Worm (Caenorhabditis elegans) whole organism, L3 larva: Measurements from ENCODE around the gene pcp-4.

Experiments
- R02D3.7 ChIP-seq: fragments of 150-350 bp; optimal IDR thresholded peaks from 2 replicates; lab custom pipeline; 2014; ENCODE audit warnings: missing biosample characterization, missing genetic modification characterization
- aly-2 ChIP-seq: fragments of 150-350 bp; optimal IDR thresholded peaks from 2 replicates; lab custom pipeline; 2014; ENCODE audit warnings: missing biosample characterization, missing genetic modification characterization
- ama-1 ChIP-seq: fragments of 150-350 bp; optimal IDR thresholded peaks from 2 replicates; lab custom pipeline; 2018
- ceh-16 ChIP-seq: sonication (generic microtip); optimal IDR thresholded peaks from 2 replicates; lab custom pipeline; 2017; ENCODE audit warnings: missing biosample characterization, missing genetic modification characterization
- ceh-28 ChIP-seq: fragments of 150-350 bp; optimal IDR thresholded peaks from 2 replicates; lab custom pipeline; 2014; ENCODE audit warnings: missing biosample characterization, missing genetic modification reagents, missing genetic modification characterization
- ceh-82 ChIP-seq: fragments of 150-350 bp; optimal IDR thresholded peaks from 2 replicates; lab custom pipeline; 2014; ENCODE audit warnings: missing biosample characterization, missing genetic modification characterization
- daf-12 ChIP-seq: fragments of 150-350 bp; optimal IDR thresholded peaks from 2 replicates; lab custom pipeline; 2014; ENCODE audit warnings: missing biosample characterization, missing genetic modification reagents, missing genetic modification characterization
- elt-1 ChIP-seq: fragments of 150-350 bp; optimal IDR thresholded peaks from 2 replicates; lab custom pipeline; 2014; ENCODE audit warnings: missing biosample characterization, missing genetic modification characterization
- elt-2 ChIP-seq: sonication (generic microtip); optimal IDR thresholded peaks from 2 replicates; lab custom pipeline; 2016; ENCODE audit warnings: missing genetic modification reagents, mild to moderate bottlenecking, missing genetic modification characterization, missing compliant biosample characterization
- elt-3 ChIP-seq, 3 experiments: fragments of 150-350 bp in 1 of 3; sonication (generic microtip) in 2 of 3; optimal IDR thresholded peaks; 2 replicates in 2 of 3; 4 replicates in 1 of 3; lab custom pipeline; 2014 to 2017; ENCODE audit warnings: missing biosample characterization in 3 of 3, missing genetic modification characterization in 3 of 3
- fkh-10 ChIP-seq: sonication (generic microtip); optimal IDR thresholded peaks from 2 replicates; lab custom pipeline; 2017; ENCODE audit warnings: missing biosample characterization, missing genetic modification reagents, missing genetic modification characterization
- fkh-2 ChIP-seq: fragments of 150-350 bp; optimal IDR thresholded peaks from 2 replicates; lab custom pipeline; 2014; ENCODE audit warnings: missing biosample characterization, missing genetic modification reagents, missing genetic modification characterization
- fos-1 ChIP-seq: fragments of 150-350 bp; optimal IDR thresholded peaks from 2 replicates; lab custom pipeline; 2014; ENCODE audit warnings: missing biosample characterization, missing genetic modification characterization
- jun-1 ChIP-seq: fragments of 150-350 bp; optimal IDR thresholded peaks from 2 replicates; lab custom pipeline; 2014; ENCODE audit warnings: missing biosample characterization, missing genetic modification reagents, missing genetic modification characterization
- lin-15B ChIP-seq: fragments of 150-350 bp; optimal IDR thresholded peaks from 2 replicates; lab custom pipeline; 2014; ENCODE audit warnings: missing biosample characterization, missing genetic modification characterization
- lin-39 ChIP-seq: fragments of 150-350 bp; optimal IDR thresholded peaks from 2 replicates; lab custom pipeline; 2018; ENCODE audit warnings: missing biosample characterization, missing genetic modification reagents, missing genetic modification characterization
- lsy-12 ChIP-seq: sonication (generic microtip); optimal IDR thresholded peaks from 2 replicates; lab custom pipeline; 2016; ENCODE audit warnings: mild to moderate bottlenecking, missing genetic modification characterization, missing compliant biosample characterization
- mml-1 ChIP-seq: fragments of 150-350 bp; sonication (generic microtip); optimal IDR thresholded peaks from 3 replicates; lab custom pipeline; 2014; ENCODE audit warnings: missing biosample characterization, missing genetic modification characterization
- nfya-1 ChIP-seq: sonication (generic microtip); optimal IDR thresholded peaks from 2 replicates; lab custom pipeline; 2017; ENCODE audit warnings: missing genetic modification characterization, mild to moderate bottlenecking, missing compliant biosample characterization, antibody characterized with exemption, moderate library complexity; ENCODE audit not compliant: insufficient read depth
- nhr-11 ChIP-seq: fragments of 150-350 bp; optimal IDR thresholded peaks from 2 replicates; lab custom pipeline; 2014; ENCODE audit warnings: missing biosample characterization, missing genetic modification characterization
- nhr-12 ChIP-seq: fragments of 150-350 bp; optimal IDR thresholded peaks from 2 replicates; lab custom pipeline; 2014; ENCODE audit warnings: missing biosample characterization, missing genetic modification characterization
- nhr-23 ChIP-seq: fragments of 150-350 bp; optimal IDR thresholded peaks from 2 replicates; lab custom pipeline; 2014; ENCODE audit warnings: missing biosample characterization, missing genetic modification reagents, missing genetic modification characterization
- nhr-25 ChIP-seq: sonication (generic microtip); optimal IDR thresholded peaks from 2 replicates; lab custom pipeline; 2017; ENCODE audit warnings: missing biosample characterization, missing genetic modification characterization
- nhr-28 ChIP-seq: fragments of 150-350 bp; optimal IDR thresholded peaks from 2 replicates; lab custom pipeline; 2014; ENCODE audit warnings: missing biosample characterization, missing genetic modification characterization
- nhr-43 ChIP-seq: sonication (generic microtip); optimal IDR thresholded peaks from 2 replicates; lab custom pipeline; 2016; ENCODE audit warnings: mild to moderate bottlenecking, missing genetic modification characterization, missing compliant biosample characterization; ENCODE audit not compliant: poor library complexity, severe bottlenecking
- nhr-67 ChIP-seq: fragments of 150-350 bp; optimal IDR thresholded peaks from 2 replicates; lab custom pipeline; 2014; ENCODE audit warnings: missing biosample characterization, missing genetic modification characterization
- nhr-77 ChIP-seq: fragments of 150-350 bp; optimal IDR thresholded peaks from 2 replicates; lab custom pipeline; 2014; ENCODE audit warnings: missing biosample characterization, missing genetic modification characterization
- pqm-1 ChIP-seq: fragments of 150-350 bp; optimal IDR thresholded peaks from 2 replicates; lab custom pipeline; 2017; ENCODE audit warnings: missing biosample characterization, missing genetic modification characterization, inconsistent platforms
- snpc-4 ChIP-seq: fragments of 150-350 bp; optimal IDR thresholded peaks from 2 replicates; lab custom pipeline; 2014; ENCODE audit warnings: missing biosample characterization, missing genetic modification characterization
- tbx-2 ChIP-seq: sonication (generic microtip); optimal IDR thresholded peaks from 2 replicates; lab custom pipeline; 2016; ENCODE audit warnings: mild to moderate bottlenecking, missing genetic modification characterization, missing compliant biosample characterization
- unc-39 ChIP-seq: sonication (generic microtip); optimal IDR thresholded peaks from 4 replicates; lab custom pipeline; 2017; ENCODE audit warnings: missing biosample characterization, missing genetic modification characterization
- unc-62 ChIP-seq: fragments of 150-350 bp; sonication (generic microtip); optimal IDR thresholded peaks from 4 replicates; lab custom pipeline; 2014; ENCODE audit warnings: missing biosample characterization, missing genetic modification reagents, missing genetic modification characterization
- zag-1 ChIP-seq: fragments of 150-350 bp; optimal IDR thresholded peaks from 2 replicates; lab custom pipeline; 2014; ENCODE audit warnings: missing biosample characterization, missing genetic modification characterization
- ztf-11 ChIP-seq: fragments of 150-350 bp; optimal IDR thresholded peaks from 2 replicates; lab custom pipeline; 2014; ENCODE audit warnings: missing biosample characterization, missing genetic modification characterization
- ztf-4 ChIP-seq: fragments of 150-350 bp; optimal IDR thresholded peaks from 2 replicates; lab custom pipeline; 2014; ENCODE audit warnings: missing biosample characterization, missing genetic modification characterization

Gene pcp-4

ce11 chrV:19831588-19831987, 777 bp upstream of the pcp-4 start:
- no peak for TF ChIP-seq unc-39
- TF ChIP-seq fos-1 (tag; lab: Kevin White, UChicago): no peak
- no peak for TF ChIP-seq nhr-25 (tag; lab: Kevin White, UChicago)
- no peak for TF ChIP-seq lin-39 (tag; lab: Kevin White, UChicago)
- TF ChIP-seq pqm-1: peak; percentile 5
- TF ChIP-seq ztf-11: no peak
- peak; percentile 47 for TF ChIP-seq elt-2 (tag; lab: Kevin White, UChicago)
- no peak for TF ChIP-seq nfya-1 (tag; lab: Kevin White, UChicago)
- no peak for TF ChIP-seq R02D3.7 (tag; lab: Kevin White, UChicago)
- no peak for TF ChIP-seq nhr-43 (tag; lab: Kevin White, UChicago)
- no peak for TF ChIP-seq lsy-12
- no peak for TF ChIP-seq nhr-67 (tag; lab: Kevin White, UChicago)
- no peak for TF ChIP-seq ceh-16 (tag; lab: Kevin White, UChicago)
- TF ChIP-seq zag-1 (tag; lab: Kevin White, UChicago): no peak

- TF ChIP-seq lin-15B (tag; lab: Kevin White, UChicago) (no peak), unc-62 (GFP tag; lab: Kevin White, UChicago) (no peak), elt-3 (tag; optimal IDR thresholded peaks at IDR 0.05; lab: Kevin White, UChicago) (no peak), ama-1 (lab: Kevin White, UChicago) (no peak), jun-1 (tag; lab: Kevin White, UChicago) (no peak), nhr-28 (tag; lab: Kevin White, UChicago) (no peak), nhr-23 (tag; lab: Kevin White, UChicago) (no peak), elt-2 (tag; lab: Kevin White, UChicago) (no peak), ceh-16 (tag; lab: Kevin White, UChicago) (no peak), fkh-2 (tag; lab: Kevin White, UChicago) (no peak), elt-1 (tag; lab: Kevin White, UChicago) (no peak), lin-39 (tag; lab: Kevin White, UChicago) (no peak)
These were observed 1.6 kb downstream of the pcp-4 start for ce11 chrV:19829225-19829624.

- TF ChIP-seq jun-1 (tag; lab: Kevin White, UChicago) (no peak), mml-1 (tag; lab: Kevin White, UChicago) (no peak), daf-12 (tag; lab: Kevin White, UChicago) (no peak), nhr-11 (tag; lab: Kevin White, UChicago) (no peak), elt-3 (tag; optimal IDR thresholded peaks at IDR 0.05; lab: Kevin White, UChicago) (no peak), ceh-82 (tag; lab: Kevin White, UChicago) (no peak), unc-62 (GFP tag; lab: Kevin White, UChicago) (no peak), pqm-1 (no peak), nhr-23 (tag; lab: Kevin White, UChicago) (no peak), lsy-12 (no peak), nhr-12 (tag; lab: Kevin White, UChicago) (no peak), ztf-4 (tag; lab: Kevin White, UChicago) (no peak), ceh-28 (tag; lab: Kevin White, UChicago) (no peak), tbx-2 (no peak), fkh-10 (GFP tag; lab: Kevin White, UChicago) (no peak)
These were observed 3.3 kb downstream of the pcp-4 start for ce11 chrV:19827481-19827880.

- TF ChIP-seq elt-3 (tag; optimal IDR thresholded peaks at IDR 0.05; lab: Kevin White, UChicago) (no peak), nhr-12 (tag; lab: Kevin White, UChicago) (no peak), aly-2 (tag; lab: Kevin White, UChicago) (no peak), jun-1 (tag; lab: Kevin White, UChicago) (no peak), lin-39 (tag; lab: Kevin White, UChicago) (no peak), nhr-25 (tag; lab: Kevin White, UChicago) (no peak), ceh-82 (tag; lab: Kevin White, UChicago) (no peak), lsy-12 (no peak), ztf-11 (no peak), unc-62 (GFP tag; lab: Kevin White, UChicago) (no peak), elt-1 (tag; lab: Kevin White, UChicago) (no peak), nhr-77 (no peak), snpc-4 (tag; lab: Kevin White, UChicago) (no peak), nhr-43 (tag; lab: Kevin White, UChicago) (no peak)
These were observed 8.7 kb downstream of the pcp-4 start, which contains the start of gene Y116F11B.17 for ce11 chrV:19822093-19822492. Y116F11B.17 (minus strand) TSS chrV:19822193.
